Fruit fly (Drosophila melanogaster) whole organism, wandering third instar larva: ENCODE measurements around the gene spirit.

Experiments
- Abd-B ChIP-seq: fragments of >200 bp; optimal IDR thresholded peaks from 2 replicates; lab custom pipeline; 2017; ENCODE audit warnings: missing biosample characterization, missing genetic modification characterization
- Dfd ChIP-seq: fragments of >200 bp; optimal IDR thresholded peaks from 2 replicates; lab custom pipeline; 2017; ENCODE audit warnings: missing biosample characterization, missing genetic modification characterization
- HLH106 ChIP-seq: fragments of 200-800 bp; optimal IDR thresholded peaks from 3 replicates; lab custom pipeline; 2019; ENCODE audit warnings: missing biosample characterization, mild to moderate bottlenecking, missing genetic modification characterization, moderate library complexity
- Hr83 ChIP-seq: fragments of 200-300 bp; sonication (Bioruptor generic); optimal IDR thresholded peaks from 2 replicates; lab custom pipeline; 2016; ENCODE audit warnings: missing biosample characterization, mild to moderate bottlenecking, missing genetic modification characterization, moderate library complexity; ENCODE audit not compliant: poor library complexity, severe bottlenecking
- Myc ChIP-seq: fragments of >200 bp; optimal IDR thresholded peaks from 2 replicates; lab custom pipeline; 2017
- N ChIP-seq: fragments of >200 bp; optimal IDR thresholded peaks from 2 replicates; lab custom pipeline; 2018; ENCODE audit warnings: missing biosample characterization, missing external identifiers, missing genetic modification characterization
- br ChIP-seq: fragments of 200-800 bp; sonication (Bioruptor generic); optimal IDR thresholded peaks from 2 replicates; lab custom pipeline; 2016; ENCODE audit warnings: missing biosample characterization, missing genetic modification characterization
- dsf ChIP-seq: sonication (Bioruptor generic); optimal IDR thresholded peaks from 2 replicates; lab custom pipeline; 2016; ENCODE audit warnings: missing biosample characterization, missing genetic modification characterization, borderline replicate concordance
- ey ChIP-seq: fragments of 200-800 bp; sonication (Bioruptor generic); optimal IDR thresholded peaks from 2 replicates; lab custom pipeline; 2016; ENCODE audit warnings: missing biosample characterization, missing genetic modification characterization
- foxo ChIP-seq, 2 experiments: fragments of 200-800 bp; sonication (Bioruptor generic); optimal IDR thresholded peaks; 2 replicates in 1 of 2; 3 replicates in 1 of 2; lab custom pipeline; 2016 to 2017; ENCODE audit warnings: missing biosample characterization in 2 of 2, missing genetic modification characterization in 2 of 2
- pan ChIP-seq: fragments of >200 bp; optimal IDR thresholded peaks from 2 replicates; lab custom pipeline; 2017
- tai ChIP-seq: sonication (Bioruptor generic); optimal IDR thresholded peaks from 2 replicates; lab custom pipeline; 2016; ENCODE audit warnings: missing biosample characterization, missing genetic modification characterization
- woc ChIP-seq: sonication (Bioruptor generic); optimal IDR thresholded peaks from 2 replicates; lab custom pipeline; 2016; ENCODE audit warnings: missing biosample characterization, mild to moderate bottlenecking, missing genetic modification characterization

DNA sequence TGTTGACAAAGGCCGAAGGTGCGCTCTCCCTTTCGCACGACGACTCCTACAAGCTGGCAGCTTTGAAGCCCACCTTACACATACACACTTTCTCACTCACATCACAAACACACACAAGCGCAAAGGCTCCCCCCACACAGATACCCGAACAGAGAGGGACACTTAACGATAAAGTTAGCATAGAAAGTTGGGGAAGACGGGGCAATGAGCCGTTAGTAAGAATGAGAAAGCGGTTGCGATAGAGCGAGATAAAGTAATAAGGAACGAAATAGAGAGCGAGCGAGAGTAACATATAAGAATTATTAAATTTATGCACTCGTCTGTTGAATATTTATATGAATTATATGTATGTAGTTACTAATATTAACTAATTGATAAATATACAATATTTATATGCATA, 4.4 kb downstream of the spirit start:
- TF ChIP-seq foxo (GFP tag; optimal IDR thresholded peaks at IDR 0.05; lab: Kevin White, UChicago) (no peak), ey (GFP tag; lab: Kevin White, UChicago) (no peak), Hr83 (GFP tag; lab: Kevin White, UChicago) (no peak), N (GFP tag; lab: Kevin White, UChicago) (no peak), HLH106 (tag; lab: Kevin White, UChicago) (no peak), Abd-B (GFP tag; lab: Kevin White, UChicago) (no peak), pan (lab: Kevin White, UChicago) (no peak), tai (GFP tag; lab: Kevin White, UChicago) (no peak), Dfd (GFP tag; lab: Kevin White, UChicago) (no peak), woc (GFP tag; lab: Kevin White, UChicago) (no peak), dsf (no peak), br (no peak), Myc (lab: Kevin White, UChicago) (no peak)
